Worm (Caenorhabditis elegans): ENCODE results near the gene fig-1.
A peak's percentile ranks its signal among the peaks of the same experiment; 100 is the strongest.

fig-1 gene

DNA sequence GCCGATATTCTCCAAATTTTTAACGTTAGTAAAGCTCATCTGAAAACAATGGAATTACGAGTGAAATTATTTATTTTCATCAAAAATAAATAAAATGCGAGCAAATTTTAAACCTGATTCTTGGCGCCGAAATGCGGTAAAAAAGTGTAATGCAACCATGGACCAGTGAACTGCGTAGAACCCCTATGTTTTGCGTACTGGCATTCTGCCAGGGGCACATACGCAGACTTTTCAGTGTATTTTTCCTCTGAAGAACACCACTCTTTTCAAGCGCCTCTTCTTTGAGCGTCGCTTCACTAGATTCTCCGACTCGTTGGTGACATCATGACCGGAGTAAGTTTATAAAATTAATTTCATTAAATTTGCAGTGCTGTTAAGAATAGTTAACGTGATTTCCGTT, 15.5 kb downstream of the fig-1 start, which contains the start of the genes ctf-4 and eef-1G (continued):
- TF ChIP-seq zfh-2 (GFP tag; conservative IDR thresholded peaks at IDR 0.05), result no peak
- no peak for TF ChIP-seq F10E7.11 (tag; optimal IDR thresholded peaks at IDR 0.05)
- TF ChIP-seq F57A8.1 (GFP tag; optimal IDR thresholded peaks at IDR 0.05), result no peak
- TF ChIP-seq ZK185.1 (tag; optimal IDR thresholded peaks at IDR 0.05; ENCODE audit: poor library complexity, severe bottlenecking), result peak; percentile 94
- peak; percentile 61; the same call in 1 of the 2 replicates for TF ChIP-seq cebp-1 (GFP tag; IDR thresholded peaks at IDR 0.05)
- TF ChIP-seq cebp-1 (tag; optimal IDR thresholded peaks at IDR 0.05), result peak; percentile 88
- TF ChIP-seq hmg-1.2 (GFP tag; IDR thresholded peaks at IDR 0.05), result peak; percentile 99
- peak; percentile 93 for TF ChIP-seq ceh-27 (GFP tag; optimal IDR thresholded peaks at IDR 0.05)
- peak; percentile 85 for TF ChIP-seq K12H6.12 (tag; optimal IDR thresholded peaks at IDR 0.05)
- TF ChIP-seq ekl-4 (GFP tag; IDR thresholded peaks at IDR 0.05), result peak; percentile 93
- no peak for TF ChIP-seq die-1 (tag; optimal IDR thresholded peaks at IDR 0.05)
- TF ChIP-seq hlh-26 (GFP tag; conservative IDR thresholded peaks at IDR 0.05), result no peak
- TF ChIP-seq mes-4 (tag; optimal IDR thresholded peaks at IDR 0.05), result no peak
- peak; percentile 79 for TF ChIP-seq athp-1 (tag; optimal IDR thresholded peaks at IDR 0.05)
- TF ChIP-seq hlh-12 (tag; optimal IDR thresholded peaks at IDR 0.05), result no peak
- TF ChIP-seq nhr-27 (tag; optimal IDR thresholded peaks at IDR 0.05), result no peak
- TF ChIP-seq nfya-1 (tag; optimal IDR thresholded peaks at IDR 0.05; ENCODE audit: borderline replicate concordance, insufficient read depth), result no peak
- TF ChIP-seq snpc-1.1 (tag; optimal IDR thresholded peaks at IDR 0.05; ENCODE audit: insufficient read depth), result peak; percentile 59
- peak; percentile 54; the same call in 1 of the 2 replicates for TF ChIP-seq C17E4.6 (GFP tag; IDR thresholded peaks at IDR 0.05)
- peak; percentile 91 for TF ChIP-seq madf-6 (GFP tag; IDR thresholded peaks at IDR 0.05)
- TF ChIP-seq K11D2.4 (GFP tag; IDR thresholded peaks at IDR 0.05), result peak; percentile 90
- peak; percentile 75 for TF ChIP-seq B0336.3 (GFP tag; IDR thresholded peaks at IDR 0.05)
- peak; percentile 71 for TF ChIP-seq snpc-4 (GFP tag; optimal IDR thresholded peaks at IDR 0.05)
- peak; percentile 65 to 84 (median 80) for TF ChIP-seq snpc-4 (tag; optimal IDR thresholded peaks at IDR 0.05)
- TF ChIP-seq pbrm-1 (GFP tag; IDR thresholded peaks at IDR 0.05), result peak; percentile 91
- no peak for TF ChIP-seq T26A5.8 (tag; optimal IDR thresholded peaks at IDR 0.05)
- peak; percentile 52 for TF ChIP-seq nhr-90 (tag; optimal IDR thresholded peaks at IDR 0.05)
- TF ChIP-seq egl-18 (GFP tag; IDR thresholded peaks at IDR 0.05), result 0 out of 2 replicates have a peak, but pooled peaks have one; percentile 52
- TF ChIP-seq unc-130 (GFP tag; optimal IDR thresholded peaks at IDR 0.05), result peak; percentile 77
- TF ChIP-seq ceh-79 (tag; optimal IDR thresholded peaks at IDR 0.05), result no peak
- TF ChIP-seq Y53F4B.3 (GFP tag; IDR thresholded peaks at IDR 0.05), result no peak
- peak; percentile 90 for TF ChIP-seq madf-3 (GFP tag; IDR thresholded peaks at IDR 0.05)
- TF ChIP-seq ceh-58 (GFP tag; IDR thresholded peaks at IDR 0.05), result no peak
- no peak for TF ChIP-seq attf-6 (GFP tag; IDR thresholded peaks at IDR 0.05)
- TF ChIP-seq egrh-3 (GFP tag; IDR thresholded peaks at IDR 0.05), result no peak
- TF ChIP-seq lin-40 (tag; optimal IDR thresholded peaks at IDR 0.05), result peak; percentile 94
- peak; percentile 97 for TF ChIP-seq F23B12.7 (tag; optimal IDR thresholded peaks at IDR 0.05; ENCODE audit: insufficient read depth)
- 0 out of 2 replicates have a peak, but pooled peaks have one; percentile 21 for TF ChIP-seq Y56A3A.18 (GFP tag; IDR thresholded peaks at IDR 0.05)
- peak; percentile 86 for TF ChIP-seq C06A6.2 (GFP tag; conservative IDR thresholded peaks at IDR 0.05)
- TF ChIP-seq atf-7 (tag; optimal IDR thresholded peaks at IDR 0.05), result peak; percentile 83
- peak; percentile 95 for TF ChIP-seq lin-54 (GFP tag; optimal IDR thresholded peaks at IDR 0.05)
- TF ChIP-seq hsf-1 (GFP tag; IDR thresholded peaks at IDR 0.05), result peak; percentile 76
- no peak for TF ChIP-seq Y79H2A.3 (GFP tag; conservative IDR thresholded peaks at IDR 0.05)
- no peak for TF ChIP-seq tbx-9 (tag; optimal IDR thresholded peaks at IDR 0.05; ENCODE audit: borderline replicate concordance)
- peak; percentile 77 for TF ChIP-seq ztf-26 (tag; optimal IDR thresholded peaks at IDR 0.05)
- TF ChIP-seq him-1 (tag; optimal IDR thresholded peaks at IDR 0.05), result peak; percentile 8
- TF ChIP-seq tbp1 (GFP tag; optimal IDR thresholded peaks at IDR 0.05), result peak; percentile 74
- TF ChIP-seq attf-5 (GFP tag; optimal IDR thresholded peaks at IDR 0.05), result peak; percentile 97
- TF ChIP-seq ccch-3 (GFP tag; optimal IDR thresholded peaks at IDR 0.05), result no peak
